Fruit fly (Drosophila melanogaster): ENCODE results near the gene Spn28F.

Spn28F gene

dm6 chr2L:8266145-8266544 lies 24.5 kb upstream of the Spn28F start (continued):
- no peak for TF ChIP-seq CG7271 (tag; optimal IDR thresholded peaks at IDR 0.05)
- no peak for TF ChIP-seq CG6175 (GFP tag; IDR thresholded peaks at IDR 0.05)
- TF ChIP-seq fru (optimal IDR thresholded peaks at IDR 0.05): no peak
- no peak for TF ChIP-seq Ravus (GFP tag; IDR thresholded peaks at IDR 0.05)
- peak; percentile 44 for TF ChIP-seq CG12219 (GFP tag; optimal IDR thresholded peaks at IDR 0.05)
- no peak for TF ChIP-seq CG14667 (GFP tag; IDR thresholded peaks at IDR 0.05)
- TF ChIP-seq CkIIα-i1 (GFP tag; IDR thresholded peaks at IDR 0.05): no peak
- TF ChIP-seq pan (optimal IDR thresholded peaks at IDR 0.05): no peak
- peak in 1 of 2 experiments; percentile 74 for TF ChIP-seq pan (GFP tag; optimal IDR thresholded peaks at IDR 0.05 in 1 of 2, IDR thresholded peaks at IDR 0.05 in 1 of 2)
- no peak for TF ChIP-seq disco-r (GFP tag; optimal IDR thresholded peaks at IDR 0.05)
- no peak for TF ChIP-seq gce (GFP tag; IDR thresholded peaks at IDR 0.05)
- no peak for TF ChIP-seq pb (GFP tag; optimal IDR thresholded peaks at IDR 0.05)
- no peak for TF ChIP-seq Sry-δ (GFP tag; optimal IDR thresholded peaks at IDR 0.05)
- no peak for TF ChIP-seq HLHmδ (GFP tag; optimal IDR thresholded peaks at IDR 0.05)
- TF ChIP-seq fd96Cb (tag; optimal IDR thresholded peaks at IDR 0.05): peak; percentile 66
- no peak for TF ChIP-seq mam (GFP tag; optimal IDR thresholded peaks at IDR 0.05)
- no peak for TF ChIP-seq ewg (GFP tag; optimal IDR thresholded peaks at IDR 0.05)
- TF ChIP-seq CG11560 (tag; IDR thresholded peaks at IDR 0.05): no peak
- TF ChIP-seq CG10321 (GFP tag; IDR thresholded peaks at IDR 0.05): no peak
- TF ChIP-seq sna (GFP tag; IDR thresholded peaks at IDR 0.05; ENCODE audit: partially characterized antibody): no peak
- TF ChIP-seq CG17186 (GFP tag; optimal IDR thresholded peaks at IDR 0.05): no peak
- TF ChIP-seq CG10654 (GFP tag; optimal IDR thresholded peaks at IDR 0.05): peak; percentile 40
- no peak for TF ChIP-seq CG17612 (GFP tag; IDR thresholded peaks at IDR 0.05)
- no peak for TF ChIP-seq ap (GFP tag; IDR thresholded peaks at IDR 0.05)
- no peak for TF ChIP-seq Elba2 (GFP tag; optimal IDR thresholded peaks at IDR 0.05)
- TF ChIP-seq mirr (GFP tag; optimal IDR thresholded peaks at IDR 0.05): no peak
- TF ChIP-seq BtbVII (GFP tag; optimal IDR thresholded peaks at IDR 0.05): no peak
- TF ChIP-seq CG2678 (tag; optimal IDR thresholded peaks at IDR 0.05): peak; percentile 85
- no peak for TF ChIP-seq hb (GFP tag; IDR thresholded peaks at IDR 0.05; ENCODE audit: partially characterized antibody)
- no peak for TF ChIP-seq fd3F (GFP tag; optimal IDR thresholded peaks at IDR 0.05)
- no peak for TF ChIP-seq CG17802 (tag; optimal IDR thresholded peaks at IDR 0.05)
- TF ChIP-seq ttk (GFP tag; IDR thresholded peaks at IDR 0.05): peak; percentile 25; the same call in 1 of the 2 replicates
- no peak for TF ChIP-seq Tbp (GFP tag; optimal IDR thresholded peaks at IDR 0.05)
- TF ChIP-seq Atf-2 (GFP tag; optimal IDR thresholded peaks at IDR 0.05): no peak
- no peak for TF ChIP-seq Dip3 (GFP tag; optimal IDR thresholded peaks at IDR 0.05)
- TF ChIP-seq CG3407 (GFP tag; optimal IDR thresholded peaks at IDR 0.05): peak; percentile 31
- TF ChIP-seq CG12744 (GFP tag; optimal IDR thresholded peaks at IDR 0.05): no peak
- peak; percentile 78 for TF ChIP-seq CG13296 (GFP tag; optimal IDR thresholded peaks at IDR 0.05)
- TF ChIP-seq CG14965 (GFP tag; optimal IDR thresholded peaks at IDR 0.05; ENCODE audit: borderline replicate concordance): no peak
- TF ChIP-seq HLH54F (GFP tag; optimal IDR thresholded peaks at IDR 0.05): no peak
- TF ChIP-seq z (GFP tag; IDR thresholded peaks at IDR 0.05): no peak
- peak; percentile 76 for TF ChIP-seq Asciz (GFP tag; optimal IDR thresholded peaks at IDR 0.05)
- TF ChIP-seq cad (GFP tag; optimal IDR thresholded peaks at IDR 0.05): no peak
- no peak for TF ChIP-seq Kr (GFP tag; optimal IDR thresholded peaks at IDR 0.05)
- no peak for TF ChIP-seq NfI (GFP tag; optimal IDR thresholded peaks at IDR 0.05)
- TF ChIP-seq Spps (tag; optimal IDR thresholded peaks at IDR 0.05): no peak
- TF ChIP-seq Mes4 (GFP tag; optimal IDR thresholded peaks at IDR 0.05): no peak
- TF ChIP-seq chif (GFP tag; optimal IDR thresholded peaks at IDR 0.05): no peak
- TF ChIP-seq CG9797 (GFP tag; optimal IDR thresholded peaks at IDR 0.05): no peak
- no peak for TF ChIP-seq CG30020 (tag; optimal IDR thresholded peaks at IDR 0.05)
- no peak for TF ChIP-seq Antp (GFP tag; optimal IDR thresholded peaks at IDR 0.05)
- TF ChIP-seq CG1792 (GFP tag; optimal IDR thresholded peaks at IDR 0.05): no peak
- TF ChIP-seq Scr (GFP tag; IDR thresholded peaks at IDR 0.05; ENCODE audit: partially characterized antibody): no peak
